Worm (Caenorhabditis elegans) whole organism, L3 larva: ENCODE data around the gene F17C11.13.
A peak's percentile ranks its signal among the peaks of the same experiment; 100 is the strongest.

Experiments used
- R02D3.7 ChIP-seq: fragments of 150-350 bp; optimal IDR thresholded peaks from 2 replicates; lab custom pipeline; 2014; ENCODE audit warnings: missing biosample characterization, missing genetic modification characterization
- ZK546.5 ChIP-seq: sonication (generic microtip); optimal IDR thresholded peaks from 2 replicates; lab custom pipeline; 2017; ENCODE audit warnings: missing biosample characterization, missing genetic modification characterization
- ama-1 ChIP-seq: fragments of 150-350 bp; optimal IDR thresholded peaks from 2 replicates; lab custom pipeline; 2018
- ceh-16 ChIP-seq: sonication (generic microtip); optimal IDR thresholded peaks from 2 replicates; lab custom pipeline; 2017; ENCODE audit warnings: missing biosample characterization, missing genetic modification characterization
- ceh-28 ChIP-seq: fragments of 150-350 bp; optimal IDR thresholded peaks from 2 replicates; lab custom pipeline; 2014; ENCODE audit warnings: missing biosample characterization, missing genetic modification reagents, missing genetic modification characterization
- ceh-9 ChIP-seq: sonication (generic microtip); optimal IDR thresholded peaks from 2 replicates; lab custom pipeline; 2018; ENCODE audit warnings: missing biosample characterization, missing genetic modification characterization
- daf-12 ChIP-seq: fragments of 150-350 bp; optimal IDR thresholded peaks from 2 replicates; lab custom pipeline; 2014; ENCODE audit warnings: missing biosample characterization, missing genetic modification reagents, missing genetic modification characterization
- egl-5 ChIP-seq: fragments of 150-350 bp; optimal IDR thresholded peaks from 2 replicates; lab custom pipeline; 2017; ENCODE audit warnings: missing biosample characterization, missing genetic modification reagents, missing genetic modification characterization, inconsistent platforms
- elt-1 ChIP-seq: fragments of 150-350 bp; optimal IDR thresholded peaks from 2 replicates; lab custom pipeline; 2014; ENCODE audit warnings: missing biosample characterization, missing genetic modification characterization
- elt-2 ChIP-seq: sonication (generic microtip); optimal IDR thresholded peaks from 2 replicates; lab custom pipeline; 2016; ENCODE audit warnings: missing genetic modification reagents, mild to moderate bottlenecking, missing genetic modification characterization, missing compliant biosample characterization
- elt-3 ChIP-seq, 3 experiments: fragments of 150-350 bp in 1 of 3; sonication (generic microtip) in 2 of 3; optimal IDR thresholded peaks; 2 replicates in 2 of 3; 4 replicates in 1 of 3; lab custom pipeline; 2014 to 2017; ENCODE audit warnings: missing biosample characterization in 3 of 3, missing genetic modification characterization in 3 of 3
- eor-1 ChIP-seq, 2 experiments: fragments of 150-350 bp; optimal IDR thresholded peaks; 2 replicates each; lab custom pipeline; 2014 to 2018; ENCODE audit warnings: missing biosample characterization in 2 of 2, missing genetic modification characterization in 2 of 2
- fkh-10 ChIP-seq: sonication (generic microtip); optimal IDR thresholded peaks from 2 replicates; lab custom pipeline; 2017; ENCODE audit warnings: missing biosample characterization, missing genetic modification reagents, missing genetic modification characterization
- fkh-2 ChIP-seq: fragments of 150-350 bp; optimal IDR thresholded peaks from 2 replicates; lab custom pipeline; 2014; ENCODE audit warnings: missing biosample characterization, missing genetic modification reagents, missing genetic modification characterization
- hmg-11 ChIP-seq: sonication (generic microtip); optimal IDR thresholded peaks from 2 replicates; lab custom pipeline; 2016; ENCODE audit warnings: missing genetic modification characterization, missing compliant biosample characterization
- jun-1 ChIP-seq: fragments of 150-350 bp; optimal IDR thresholded peaks from 2 replicates; lab custom pipeline; 2014; ENCODE audit warnings: missing biosample characterization, missing genetic modification reagents, missing genetic modification characterization
- lin-15B ChIP-seq: fragments of 150-350 bp; optimal IDR thresholded peaks from 2 replicates; lab custom pipeline; 2014; ENCODE audit warnings: missing biosample characterization, missing genetic modification characterization
- lin-39 ChIP-seq: fragments of 150-350 bp; optimal IDR thresholded peaks from 2 replicates; lab custom pipeline; 2018; ENCODE audit warnings: missing biosample characterization, missing genetic modification reagents, missing genetic modification characterization
- lsy-12 ChIP-seq: sonication (generic microtip); optimal IDR thresholded peaks from 2 replicates; lab custom pipeline; 2016; ENCODE audit warnings: mild to moderate bottlenecking, missing genetic modification characterization, missing compliant biosample characterization
- nfya-1 ChIP-seq: sonication (generic microtip); optimal IDR thresholded peaks from 2 replicates; lab custom pipeline; 2017; ENCODE audit warnings: missing genetic modification characterization, mild to moderate bottlenecking, missing compliant biosample characterization, antibody characterized with exemption, moderate library complexity; ENCODE audit not compliant: insufficient read depth
- nhr-12 ChIP-seq: fragments of 150-350 bp; optimal IDR thresholded peaks from 2 replicates; lab custom pipeline; 2014; ENCODE audit warnings: missing biosample characterization, missing genetic modification characterization
- nhr-23 ChIP-seq: fragments of 150-350 bp; optimal IDR thresholded peaks from 2 replicates; lab custom pipeline; 2014; ENCODE audit warnings: missing biosample characterization, missing genetic modification reagents, missing genetic modification characterization
- nhr-237 ChIP-seq: fragments of 150-350 bp; optimal IDR thresholded peaks from 2 replicates; lab custom pipeline; 2014; ENCODE audit warnings: missing biosample characterization, missing genetic modification characterization
- nhr-25 ChIP-seq: sonication (generic microtip); optimal IDR thresholded peaks from 2 replicates; lab custom pipeline; 2017; ENCODE audit warnings: missing biosample characterization, missing genetic modification characterization
- nhr-28 ChIP-seq: fragments of 150-350 bp; optimal IDR thresholded peaks from 2 replicates; lab custom pipeline; 2014; ENCODE audit warnings: missing biosample characterization, missing genetic modification characterization
- nhr-43 ChIP-seq: sonication (generic microtip); optimal IDR thresholded peaks from 2 replicates; lab custom pipeline; 2016; ENCODE audit warnings: mild to moderate bottlenecking, missing genetic modification characterization, missing compliant biosample characterization; ENCODE audit not compliant: poor library complexity, severe bottlenecking
- nhr-67 ChIP-seq: fragments of 150-350 bp; optimal IDR thresholded peaks from 2 replicates; lab custom pipeline; 2014; ENCODE audit warnings: missing biosample characterization, missing genetic modification characterization
- nhr-76 ChIP-seq: fragments of 150-350 bp; sonication (generic microtip); optimal IDR thresholded peaks from 5 replicates; lab custom pipeline; 2014; ENCODE audit warnings: missing biosample characterization, missing genetic modification characterization
- nhr-77 ChIP-seq: fragments of 150-350 bp; optimal IDR thresholded peaks from 2 replicates; lab custom pipeline; 2014; ENCODE audit warnings: missing biosample characterization, missing genetic modification characterization
- pha-4 ChIP-seq: fragments of 150-350 bp; optimal IDR thresholded peaks from 2 replicates; lab custom pipeline; 2014; ENCODE audit warnings: missing biosample characterization, missing genetic modification reagents, missing genetic modification characterization
- sea-2 ChIP-seq: fragments of 150-350 bp; sonication (generic microtip); optimal IDR thresholded peaks from 4 replicates; lab custom pipeline; 2014; ENCODE audit warnings: missing biosample characterization, missing genetic modification reagents, missing genetic modification characterization
- skn-1 ChIP-seq: fragments of 150-350 bp; optimal IDR thresholded peaks from 2 replicates; lab custom pipeline; 2014; ENCODE audit warnings: missing biosample characterization, missing genetic modification characterization
- snpc-4 ChIP-seq: fragments of 150-350 bp; optimal IDR thresholded peaks from 2 replicates; lab custom pipeline; 2014; ENCODE audit warnings: missing biosample characterization, missing genetic modification characterization
- tbx-2 ChIP-seq: sonication (generic microtip); optimal IDR thresholded peaks from 2 replicates; lab custom pipeline; 2016; ENCODE audit warnings: mild to moderate bottlenecking, missing genetic modification characterization, missing compliant biosample characterization
- unc-62 ChIP-seq: fragments of 150-350 bp; sonication (generic microtip); optimal IDR thresholded peaks from 4 replicates; lab custom pipeline; 2014; ENCODE audit warnings: missing biosample characterization, missing genetic modification reagents, missing genetic modification characterization
- zag-1 ChIP-seq: fragments of 150-350 bp; optimal IDR thresholded peaks from 2 replicates; lab custom pipeline; 2014; ENCODE audit warnings: missing biosample characterization, missing genetic modification characterization
- ztf-11 ChIP-seq: fragments of 150-350 bp; optimal IDR thresholded peaks from 2 replicates; lab custom pipeline; 2014; ENCODE audit warnings: missing biosample characterization, missing genetic modification characterization
- ztf-4 ChIP-seq: fragments of 150-350 bp; optimal IDR thresholded peaks from 2 replicates; lab custom pipeline; 2014; ENCODE audit warnings: missing biosample characterization, missing genetic modification characterization

Gene F17C11.13

DNA sequence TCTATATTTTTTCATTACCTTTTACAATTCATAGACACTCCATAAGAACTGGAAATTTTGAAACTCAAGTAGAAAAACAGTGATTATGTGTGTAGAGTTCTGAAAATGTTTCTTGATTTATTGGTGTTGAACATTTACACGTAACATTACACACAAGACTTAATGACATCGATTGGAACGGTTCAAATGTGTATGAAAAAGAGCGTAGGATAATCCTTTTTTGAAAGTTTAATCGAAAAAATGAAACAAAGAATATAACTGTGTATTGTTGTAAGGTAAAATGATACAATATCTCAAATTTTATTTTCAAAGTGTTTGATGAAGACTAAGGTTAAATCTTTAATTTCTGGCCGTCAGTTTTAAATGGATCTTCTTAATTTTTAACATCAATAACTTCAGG is 25.4 kb downstream of the F17C11.13 start, which contains the start of gene fig-1:
TSS of gene fig-1 (minus strand) at position 101 of the 400 bp plus-strand sequence.
- TF ChIP-seq eor-1 (tag; optimal IDR thresholded peaks at IDR 0.05; lab: Kevin White, UChicago) (no peak), elt-2 (tag; lab: Kevin White, UChicago) (no peak), lsy-12 (no peak), ceh-16 (tag; lab: Kevin White, UChicago) (no peak), elt-3 (tag; optimal IDR thresholded peaks at IDR 0.05; lab: Kevin White, UChicago) (no peak), nhr-77 (tag; lab: Kevin White, UChicago) (no peak), ztf-11 (tag; lab: Kevin White, UChicago) (no peak), nhr-12 (tag; lab: Kevin White, UChicago) (no peak), ceh-9 (tag; lab: Kevin White, UChicago) (no peak), nhr-237 (tag; lab: Kevin White, UChicago) (no peak), hmg-11 (no peak)

ce11 chrV:10991789-10992188 is 36.1 kb downstream of the F17C11.13 start, which contains the start of gene frpr-9:
Gene frpr-9, plus strand, starts transcription at chrV:10992089.
- no peak for TF ChIP-seq nhr-23
- no peak for TF ChIP-seq ztf-4 (tag; lab: Kevin White, UChicago)
- no peak for TF ChIP-seq sea-2 (GFP tag; lab: Kevin White, UChicago)
- no peak for TF ChIP-seq nhr-77 (tag; lab: Kevin White, UChicago)
- no peak for TF ChIP-seq daf-12 (tag; lab: Kevin White, UChicago)
- TF ChIP-seq elt-3 (tag; optimal IDR thresholded peaks at IDR 0.05; lab: Kevin White, UChicago): no peak
- TF ChIP-seq R02D3.7 (tag; lab: Kevin White, UChicago): no peak
- TF ChIP-seq lin-39 (tag; lab: Kevin White, UChicago): no peak
- TF ChIP-seq ceh-28: no peak
- TF ChIP-seq nhr-12 (tag; lab: Kevin White, UChicago): no peak
- TF ChIP-seq lin-15B (tag; lab: Kevin White, UChicago): no peak
- no peak for TF ChIP-seq ceh-16 (tag; lab: Kevin White, UChicago)
- TF ChIP-seq, all 47 proteins: peak for 0

ce11 chrV:10998797-10999196 is 43.1 kb downstream of the F17C11.13 start, which contains the start of gene F53B7.7:
Gene F53B7.7, plus strand, starts transcription at chrV:10999097.
- no peak for TF ChIP-seq egl-5 (tag; lab: Kevin White, UChicago)
- no peak for TF ChIP-seq nhr-237 (tag; lab: Kevin White, UChicago)
- no peak for TF ChIP-seq snpc-4 (tag; lab: Kevin White, UChicago)
- no peak for TF ChIP-seq R02D3.7 (tag; lab: Kevin White, UChicago)
- TF ChIP-seq ceh-9 (tag; lab: Kevin White, UChicago): no peak
- no peak for TF ChIP-seq daf-12 (tag; lab: Kevin White, UChicago)
- no peak for TF ChIP-seq skn-1 (tag; lab: Kevin White, UChicago)
- TF ChIP-seq fkh-10 (GFP tag; lab: Kevin White, UChicago): no peak
- TF ChIP-seq zag-1 (tag; lab: Kevin White, UChicago): no peak
- no peak for TF ChIP-seq fkh-2 (tag; lab: Kevin White, UChicago)
- no peak for TF ChIP-seq nhr-23
- TF ChIP-seq ama-1: no peak
- TF ChIP-seq lsy-12: no peak
- TF ChIP-seq elt-3 (tag; optimal IDR thresholded peaks at IDR 0.05; lab: Kevin White, UChicago): no peak
- TF ChIP-seq tbx-2 (tag; lab: Kevin White, UChicago): no peak
- no peak for TF ChIP-seq nhr-76
- no peak for TF ChIP-seq nhr-12 (tag; lab: Kevin White, UChicago)
- TF ChIP-seq jun-1 (tag; lab: Kevin White, UChicago): no peak
- no peak for TF ChIP-seq nhr-28 (tag; lab: Kevin White, UChicago)

ce11 chrV:11000650-11001049 is 44.9 kb downstream of the F17C11.13 start, which contains the start of gene isy-1:
Gene isy-1, minus strand, starts transcription at chrV:11000699.
- TF ChIP-seq unc-62 (GFP tag; lab: Kevin White, UChicago): no peak
- TF ChIP-seq nhr-67: no peak
- peak; percentile 22 for TF ChIP-seq fkh-10 (GFP tag; lab: Kevin White, UChicago)
- TF ChIP-seq ZK546.5 (tag; lab: Kevin White, UChicago): no peak
- TF ChIP-seq nfya-1: peak; percentile 81
- peak; percentile 18 for TF ChIP-seq elt-2 (tag; lab: Kevin White, UChicago)
- TF ChIP-seq nhr-25 (tag; lab: Kevin White, UChicago): peak; percentile 45
- peak; percentile 12 for TF ChIP-seq nhr-43 (tag; lab: Kevin White, UChicago)
- no peak for TF ChIP-seq ceh-16 (tag; lab: Kevin White, UChicago)
- peak; percentile 95 for TF ChIP-seq lin-15B (tag; lab: Kevin White, UChicago)
- peak; percentile 94 for TF ChIP-seq pha-4 (tag; lab: Kevin White, UChicago)
- TF ChIP-seq R02D3.7 (tag; lab: Kevin White, UChicago): peak; percentile 29
- TF ChIP-seq elt-3 (tag; optimal IDR thresholded peaks at IDR 0.05; lab: Kevin White, UChicago): no peak
- TF ChIP-seq skn-1 (tag; lab: Kevin White, UChicago): no peak
- TF ChIP-seq snpc-4 (tag; lab: Kevin White, UChicago): peak; percentile 87
- peak; percentile 41 for TF ChIP-seq egl-5 (tag; lab: Kevin White, UChicago)
- TF ChIP-seq hmg-11: no peak
- no peak for TF ChIP-seq elt-1 (tag; lab: Kevin White, UChicago)
- TF ChIP-seq nhr-76: no peak
- TF ChIP-seq, all 47 proteins: peak for 10
